Worm (Caenorhabditis elegans) whole organism, L1 larva: Measurements from ENCODE around the gene F09E10.7.
A peak's percentile ranks its signal among the peaks of the same experiment; 100 is the strongest.

Experiments
- dpl-1 ChIP-seq, 3 experiments: fragments of 150-350 bp in 2 of 3; sonication (generic microtip) in 1 of 3; optimal IDR thresholded peaks; 2 replicates each; lab custom pipeline; 2014 to 2017; ENCODE audit warnings: missing biosample characterization in 3 of 3, missing genetic modification characterization in 3 of 3, missing genetic modification reagents in 3 of 3
- elt-2 ChIP-seq: sonication (generic microtip); optimal IDR thresholded peaks from 2 replicates; lab custom pipeline; 2016; ENCODE audit warnings: missing genetic modification characterization, mild to moderate bottlenecking, inconsistent platforms, missing compliant biosample characterization, missing genetic modification reagents
- fos-1 ChIP-seq: fragments of 150-350 bp; optimal IDR thresholded peaks from 2 replicates; lab custom pipeline; 2014; ENCODE audit warnings: missing biosample characterization, missing genetic modification characterization
- jun-1 ChIP-seq: fragments of 150-350 bp; optimal IDR thresholded peaks from 2 replicates; lab custom pipeline; 2014; ENCODE audit warnings: missing biosample characterization, missing genetic modification reagents, missing genetic modification characterization
- nhr-237 ChIP-seq: fragments of 150-350 bp; optimal IDR thresholded peaks from 2 replicates; lab custom pipeline; 2014; ENCODE audit warnings: missing biosample characterization, missing genetic modification characterization
- nhr-85 ChIP-seq: sonication (generic microtip); peaks from one replicate; lab custom pipeline; 2016; ENCODE audit warnings: missing genetic modification characterization, inconsistent platforms, missing compliant biosample characterization
- tbx-2 ChIP-seq: sonication (generic microtip); optimal IDR thresholded peaks from 2 replicates; lab custom pipeline; 2016; ENCODE audit warnings: missing genetic modification characterization, missing compliant biosample characterization

- TF ChIP-seq nhr-237 (tag; lab: Kevin White, UChicago) (no peak), nhr-85 (peak; percentile 65), fos-1 (tag; lab: Kevin White, UChicago) (no peak), jun-1 (tag; lab: Kevin White, UChicago) (no peak), tbx-2 (tag; lab: Kevin White, UChicago) (no peak), elt-2 (tag; lab: Kevin White, UChicago) (no peak), dpl-1 (GFP tag; optimal IDR thresholded peaks at IDR 0.05; lab: Kevin White, UChicago) (no peak)
These were observed 49.6 kb downstream of the F09E10.7 start for ce11 chrX:1451816-1452602.
